Worm (Caenorhabditis elegans) whole organism, young adult: ENCODE data around the gene dpf-4.

Experiments used
- B0019.2 ChIP-seq: fragments of 200-800 bp; sonication (Bioruptor generic); conservative IDR thresholded peaks from 2 replicates; pipeline ENCODE4 v1.3.6; 2022; ENCODE audit warnings: missing genetic modification reagents, missing genetic modification characterization, missing compliant biosample characterization
- B0336.3 ChIP-seq: fragments of 200-800 bp; sonication (Bioruptor generic); IDR thresholded peaks from 2 replicates; pipeline ENCODE4 v1.3.6; 2022; ENCODE audit warnings: missing genetic modification characterization, missing compliant biosample characterization
- ama-1 ChIP-seq, 3 experiments: fragments of 150-350 bp in 1 of 3; sonication (generic microtip) in 2 of 3; optimal IDR thresholded peaks; 2 replicates each; lab custom pipeline; 2014 to 2018; ENCODE audit warnings: missing biosample characterization in 2 of 3, missing genetic modification characterization in 2 of 3, missing genetic modification reagents in 2 of 3
- cebp-1 ChIP-seq, 2 experiments: fragments of 200-800 bp in 1 of 2; sonication (Bioruptor generic) in 1 of 2; sonication (generic microtip) in 1 of 2; IDR thresholded peaks in 1 of 2; optimal IDR thresholded peaks in 1 of 2; 2 replicates each; pipeline versions ENCODE4 v1.3.6 to Lab custom; 2017 to 2022; ENCODE audit warnings: missing compliant biosample characterization in 2 of 2, missing genetic modification characterization in 2 of 2, mild to moderate bottlenecking in 1 of 2, missing genetic modification reagents in 1 of 2, moderate library complexity in 1 of 2
- ceh-27 ChIP-seq: fragments of 200-800 bp; sonication (Bioruptor generic); optimal IDR thresholded peaks from 2 replicates; lab custom pipeline; 2018; ENCODE audit warnings: mild to moderate bottlenecking, missing genetic modification characterization, moderate library complexity, missing compliant biosample characterization
- ceh-58 ChIP-seq: fragments of 200-800 bp; sonication (Bioruptor generic); IDR thresholded peaks from 2 replicates; pipeline ENCODE4 v1.3.6; 2022; ENCODE audit warnings: missing genetic modification characterization, missing compliant biosample characterization
- lir-1 ChIP-seq: fragments of 200-800 bp; sonication (Bioruptor generic); conservative IDR thresholded peaks from 2 replicates; pipeline ENCODE4 v1.3.6; 2022; ENCODE audit warnings: missing genetic modification reagents, missing genetic modification characterization, missing compliant biosample characterization
- pha-4 ChIP-seq: fragments of 150-350 bp; sonication (generic microtip); optimal IDR thresholded peaks from 2 replicates; lab custom pipeline; 2014; ENCODE audit warnings: missing biosample characterization, missing genetic modification reagents, missing genetic modification characterization
- repo-1 ChIP-seq: sonication (generic microtip); optimal IDR thresholded peaks from 2 replicates; lab custom pipeline; 2017; ENCODE audit warnings: mild to moderate bottlenecking, missing genetic modification characterization, missing compliant biosample characterization
- unc-130 ChIP-seq: sonication (generic microtip); optimal IDR thresholded peaks from 2 replicates; lab custom pipeline; 2016; ENCODE audit warnings: missing genetic modification reagents, missing genetic modification characterization, missing compliant biosample characterization
- unc-62 ChIP-seq: fragments of 150-350 bp; optimal IDR thresholded peaks from 2 replicates; lab custom pipeline; 2014; ENCODE audit warnings: missing biosample characterization, missing genetic modification reagents, missing genetic modification characterization

DNA sequence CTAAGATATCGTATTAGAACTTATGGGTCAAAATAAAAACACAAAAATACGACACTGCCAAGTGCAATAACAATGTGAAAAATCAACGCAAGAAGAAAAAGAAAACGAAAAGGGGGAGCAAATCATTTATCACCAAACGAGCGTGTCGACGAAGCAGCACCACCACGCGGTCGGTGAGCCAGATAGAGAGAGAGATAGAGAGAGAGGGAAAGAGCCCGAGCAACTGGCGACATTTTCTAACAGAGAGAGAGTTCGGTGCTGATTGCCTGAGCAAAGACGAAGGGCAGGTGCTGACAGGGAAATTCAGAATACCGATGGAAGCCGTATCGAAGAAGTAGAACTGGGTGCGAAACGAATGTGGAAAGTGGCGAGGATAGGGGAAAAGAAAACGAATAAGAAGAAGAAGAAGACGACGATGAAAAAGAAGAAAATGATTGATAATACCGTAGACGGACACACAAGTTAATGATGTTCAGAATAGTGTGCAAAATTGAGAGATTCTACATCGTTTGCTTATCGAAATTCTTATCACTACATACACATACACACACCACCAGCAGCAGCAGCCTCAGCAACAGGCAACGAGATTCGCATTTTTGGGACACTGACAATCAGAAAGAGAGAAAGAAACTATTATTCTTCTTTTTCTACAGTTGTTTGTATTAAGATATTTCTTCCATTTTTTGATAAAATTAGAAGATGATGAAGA is 23.8 kb upstream of the dpf-4 start:
- TF ChIP-seq unc-62 (GFP tag; lab: Kevin White, UChicago) (no peak), cebp-1 (GFP tag; IDR thresholded peaks at IDR 0.05; lab: Robert Waterston, UW) (no peak), cebp-1 (tag; optimal IDR thresholded peaks at IDR 0.05; lab: Kevin White, UChicago) (peak; percentile 24), ama-1 (optimal IDR thresholded peaks at IDR 0.05; lab: Kevin White, UChicago) (no peak), ama-1 (GFP tag; optimal IDR thresholded peaks at IDR 0.05; lab: Kevin White, UChicago) (no peak), unc-130 (no peak), lir-1 (GFP tag; lab: Robert Waterston, UW) (no peak), ceh-58 (GFP tag; lab: Robert Waterston, UW) (no peak), B0336.3 (GFP tag; lab: Robert Waterston, UW) (no peak), ceh-27 (GFP tag; lab: Kevin White, UChicago) (no peak), pha-4 (no peak), B0019.2 (GFP tag; lab: Robert Waterston, UW) (no peak), repo-1 (no peak)
